Fruit fly (Drosophila melanogaster) Kc167 (cell line): Measurements from ENCODE around the gene Ass.

ENCODE experiments used
- h ChIP-seq: fragments of >200 bp; optimal IDR thresholded peaks from 3 replicates; lab custom pipeline; 2018; ENCODE audit warnings: missing external identifiers
- ttk ChIP-seq: sonication (Bioruptor generic); optimal IDR thresholded peaks from 2 replicates; lab custom pipeline; 2017; ENCODE audit warnings: missing external identifiers

DNA sequence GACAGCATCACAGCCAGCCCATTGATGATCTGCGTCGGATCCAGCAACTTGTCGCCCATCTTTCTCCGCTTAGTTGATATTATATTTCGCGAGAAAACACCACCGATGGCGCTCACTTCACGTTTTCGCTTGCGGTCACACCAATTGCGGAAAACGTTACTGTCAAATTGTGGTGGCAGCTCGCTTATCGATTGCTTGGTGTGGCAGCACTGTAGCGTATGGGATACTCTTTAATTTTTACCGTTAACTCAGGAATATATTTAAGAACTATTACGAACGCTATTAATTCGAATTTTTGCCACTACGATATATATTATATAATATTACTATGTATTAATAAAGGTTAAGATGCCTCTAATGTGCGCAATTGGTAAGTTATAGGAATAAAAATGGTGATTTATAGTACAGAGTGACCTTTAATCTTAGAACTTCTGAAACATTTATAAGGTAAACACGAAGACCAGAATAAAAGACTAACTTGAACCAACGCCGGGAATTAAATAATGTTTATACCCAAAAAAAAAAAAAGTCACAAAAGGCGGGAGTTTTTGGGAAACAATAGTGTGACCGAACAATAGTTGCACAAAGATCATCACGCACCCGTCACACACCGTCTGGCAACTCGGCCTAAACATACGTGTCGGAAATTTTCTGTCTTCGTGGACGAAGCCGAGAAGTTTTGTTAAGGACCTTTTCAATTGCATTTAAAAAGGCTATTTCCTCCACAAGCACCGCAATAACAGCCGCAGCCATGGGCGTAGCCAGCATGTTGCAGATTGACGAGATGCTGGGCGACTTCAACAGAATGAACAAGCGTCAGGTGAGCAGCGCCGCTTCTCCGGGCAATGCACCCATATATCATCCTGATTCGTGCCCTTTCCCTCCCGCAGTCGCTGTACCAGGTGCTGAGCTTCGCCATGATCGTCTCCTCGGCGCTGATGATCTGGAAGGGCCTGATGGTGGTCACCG is 13.3 kb upstream of the Ass start, which contains the start of the genes CG1307 and twr:
- TF ChIP-seq h, result no peak
- TF ChIP-seq ttk (lab: Kevin White, UChicago), result no peak
